Worm (Caenorhabditis elegans): ENCODE measurements around the gene spr-3.

DNA sequence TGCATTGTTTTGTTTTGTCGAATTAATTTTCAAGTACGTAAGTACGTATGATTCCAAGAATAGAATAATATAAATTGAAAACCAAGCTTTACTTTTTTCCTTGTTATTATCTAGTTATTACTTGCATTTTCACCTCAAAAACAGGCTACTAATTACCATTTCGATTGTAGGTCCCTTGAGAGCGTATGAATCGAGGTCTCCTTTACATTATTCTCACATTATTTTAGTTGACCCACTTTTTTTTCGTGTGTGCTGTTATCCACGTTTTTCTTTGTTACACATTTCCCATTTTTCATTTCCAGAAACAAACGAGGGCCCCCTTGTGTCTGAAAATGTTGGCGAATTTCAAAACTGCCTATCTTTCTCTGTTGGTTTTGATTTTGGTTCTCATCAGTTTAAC is 48.0 kb downstream of the spr-3 start, which contains the start of gene C05E11.6:
- TF ChIP-seq dpl-1 (GFP tag; optimal IDR thresholded peaks at IDR 0.05) (no peak), mes-2 (tag; optimal IDR thresholded peaks at IDR 0.05; ENCODE audit: poor library complexity, severe bottlenecking) (no peak), cey-2 (tag; optimal IDR thresholded peaks at IDR 0.05; ENCODE audit: borderline replicate concordance, insufficient read depth) (no peak), unc-39 (tag; optimal IDR thresholded peaks at IDR 0.05) (no peak), fkh-10 (GFP tag; optimal IDR thresholded peaks at IDR 0.05) (no peak), mdl-1 (tag; optimal IDR thresholded peaks at IDR 0.05) (no peak), nhr-11 (tag; optimal IDR thresholded peaks at IDR 0.05) (no peak), attf-4 (tag; optimal IDR thresholded peaks at IDR 0.05) (no peak), aly-2 (tag; optimal IDR thresholded peaks at IDR 0.05) (no peak), snpc-4 (tag; optimal IDR thresholded peaks at IDR 0.05) (no peak), spr-3 (GFP tag; optimal IDR thresholded peaks at IDR 0.05) (no peak), nhr-237 (tag; optimal IDR thresholded peaks at IDR 0.05) (no peak), ceh-82 (tag; optimal IDR thresholded peaks at IDR 0.05) (no peak)

All from whole organism, L4 larva.